Fruit fly (Drosophila melanogaster) whole organism, prepupa: ENCODE data around the gene CG16959.

ENCODE experiments used
- CG11762 ChIP-seq: fragments of 200-800 bp; sonication (Bioruptor generic); optimal IDR thresholded peaks from 3 replicates; lab custom pipeline; 2016; ENCODE audit warnings: missing biosample characterization, missing genetic modification characterization; ENCODE audit not compliant: insufficient read depth
- CG9139 ChIP-seq: fragments of 200-800 bp; sonication (Bioruptor generic); optimal IDR thresholded peaks from 3 replicates; lab custom pipeline; 2017; ENCODE audit warnings: missing biosample characterization, mild to moderate bottlenecking, missing genetic modification characterization
- Hr4 ChIP-seq: fragments of 200-800 bp; sonication (Bioruptor generic); optimal IDR thresholded peaks from 3 replicates; lab custom pipeline; 2016; ENCODE audit warnings: missing biosample characterization, missing genetic modification characterization
- Sox102F ChIP-seq: fragments of 200-800 bp; sonication (Bioruptor generic); optimal IDR thresholded peaks from 2 replicates; lab custom pipeline; 2016; ENCODE audit warnings: missing biosample characterization, mild to moderate bottlenecking, missing genetic modification characterization
- fkh ChIP-seq: fragments of 200-800 bp; sonication (Bioruptor generic); optimal IDR thresholded peaks from 3 replicates; lab custom pipeline; 2017; ENCODE audit warnings: missing biosample characterization, mild to moderate bottlenecking, missing genetic modification characterization, moderate library complexity
- topi ChIP-seq: fragments of 200-800 bp; sonication (Bioruptor generic); optimal IDR thresholded peaks from 3 replicates; lab custom pipeline; 2016; ENCODE audit warnings: missing biosample characterization, missing genetic modification characterization

DNA sequence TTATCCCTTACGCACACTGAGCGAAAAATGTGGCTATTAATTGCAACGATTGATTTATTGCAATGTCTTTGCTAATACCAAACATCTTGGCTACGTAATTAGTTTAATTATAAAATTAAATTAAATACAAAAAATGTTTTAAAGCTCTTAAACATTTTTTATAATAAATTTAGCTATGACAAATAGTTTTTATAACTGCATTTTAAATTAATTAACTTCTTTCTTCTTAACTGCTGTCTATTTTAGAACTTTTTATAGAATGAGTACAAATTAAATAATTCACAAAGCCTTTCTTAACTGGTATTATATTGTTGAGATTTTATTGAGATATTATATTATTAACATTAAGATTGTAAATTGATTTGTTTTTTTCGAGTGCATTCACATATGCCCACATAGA is 49.7 kb upstream of the CG16959 start:
- TF ChIP-seq Sox102F, result no peak
- no peak for TF ChIP-seq topi (GFP tag; lab: Kevin White, UChicago)
- no peak for TF ChIP-seq Hr4 (GFP tag; lab: Kevin White, UChicago)
- TF ChIP-seq CG9139 (GFP tag; lab: Kevin White, UChicago), result no peak
- no peak for TF ChIP-seq CG11762 (GFP tag; lab: Kevin White, UChicago)
- TF ChIP-seq fkh (GFP tag; lab: Kevin White, UChicago), result no peak
